Fruit fly (Drosophila melanogaster): ENCODE measurements around the gene Hsp26.
A peak's percentile ranks its signal among the peaks of the same experiment; 100 is the strongest.

- TF ChIP-seq mam (GFP tag; optimal IDR thresholded peaks at IDR 0.05) (no peak), Sox102F (GFP tag; optimal IDR thresholded peaks at IDR 0.05) (peak; percentile 77), Dip2 (GFP tag; IDR thresholded peaks at IDR 0.05) (no peak), toy (GFP tag; IDR thresholded peaks at IDR 0.05) (no peak), CG34376 (GFP tag; optimal IDR thresholded peaks at IDR 0.05) (no peak), Meics (GFP tag; optimal IDR thresholded peaks at IDR 0.05) (peak; percentile 30), CG3407 (GFP tag; optimal IDR thresholded peaks at IDR 0.05) (peak; percentile 14), Oli (tag; optimal IDR thresholded peaks at IDR 0.05) (peak; percentile 62), lbe (GFP tag; optimal IDR thresholded peaks at IDR 0.05) (peak; percentile 92), kay (GFP tag; optimal IDR thresholded peaks at IDR 0.05) (no peak), Ada2b (GFP tag; IDR thresholded peaks at IDR 0.05) (peak; percentile 55), CkIIα-i1 (GFP tag; IDR thresholded peaks at IDR 0.05) (no peak)
Measured at dm6 chr3L:9420054-9420818, 43.0 kb upstream of the Hsp26 start.
